Worm (Caenorhabditis elegans) whole organism, L1 larva: Measurements from ENCODE around the gene F36H5.12.
"Not testable (repeated sequence)": the region's sequence is repeated elsewhere in the genome, so short reads cannot be mapped to it uniquely, and the experiment has no call there.

Experiments used
- C04F5.9 ChIP-seq: sonication (generic microtip); optimal IDR thresholded peaks from 2 replicates; lab custom pipeline; 2016; ENCODE audit warnings: missing genetic modification characterization, missing compliant biosample characterization
- blmp-1 ChIP-seq: fragments of 150-350 bp; optimal IDR thresholded peaks from 2 replicates; lab custom pipeline; 2014; ENCODE audit warnings: missing biosample characterization, missing genetic modification characterization
- dpl-1 ChIP-seq, 3 experiments: fragments of 150-350 bp in 2 of 3; sonication (generic microtip) in 1 of 3; optimal IDR thresholded peaks; 2 replicates each; lab custom pipeline; 2014 to 2017; ENCODE audit warnings: missing biosample characterization in 3 of 3, missing genetic modification characterization in 3 of 3, missing genetic modification reagents in 3 of 3
- efl-1 ChIP-seq, 4 experiments: fragments of 150-350 bp; optimal IDR thresholded peaks in 3 of 4; peaks in 1 of 4; 1 replicate in 1 of 4; 2 replicates in 3 of 4; lab custom pipeline; 2014; ENCODE audit warnings: missing biosample characterization in 2 of 4, missing genetic modification characterization in 2 of 4, missing genetic modification reagents in 2 of 4
- efl-3 ChIP-seq: fragments of 200-800 bp; sonication (Bioruptor generic); optimal IDR thresholded peaks from 2 replicates; lab custom pipeline; 2018; ENCODE audit warnings: mild to moderate bottlenecking, missing genetic modification characterization, missing compliant biosample characterization
- egl-13 ChIP-seq: sonication (generic microtip); optimal IDR thresholded peaks from 2 replicates; lab custom pipeline; 2016; ENCODE audit warnings: missing genotype, missing genetic modification reagents, missing genetic modification characterization, missing compliant biosample characterization
- elt-2 ChIP-seq: sonication (generic microtip); optimal IDR thresholded peaks from 2 replicates; lab custom pipeline; 2016; ENCODE audit warnings: missing genetic modification characterization, mild to moderate bottlenecking, inconsistent platforms, missing compliant biosample characterization, missing genetic modification reagents
- fkh-10 ChIP-seq: sonication (generic microtip); optimal IDR thresholded peaks from 2 replicates; lab custom pipeline; 2017; ENCODE audit warnings: missing biosample characterization, missing genetic modification reagents, missing genetic modification characterization
- fos-1 ChIP-seq: fragments of 150-350 bp; optimal IDR thresholded peaks from 2 replicates; lab custom pipeline; 2014; ENCODE audit warnings: missing biosample characterization, missing genetic modification characterization
- grh-1 ChIP-seq: fragments of 200-800 bp; sonication (Bioruptor generic); IDR thresholded peaks from 2 replicates; pipeline ENCODE4 v1.3.6; 2022; ENCODE audit warnings: missing genetic modification reagents, missing genetic modification characterization, missing compliant biosample characterization
- hlh-4 ChIP-seq: sonication (generic microtip); optimal IDR thresholded peaks from 2 replicates; lab custom pipeline; 2016; ENCODE audit warnings: mild to moderate bottlenecking, missing genetic modification characterization, missing compliant biosample characterization
- irx-1 ChIP-seq: sonication (generic microtip); optimal IDR thresholded peaks from 2 replicates; lab custom pipeline; 2016; ENCODE audit warnings: missing genetic modification characterization, missing compliant biosample characterization
- jun-1 ChIP-seq: fragments of 150-350 bp; optimal IDR thresholded peaks from 2 replicates; lab custom pipeline; 2014; ENCODE audit warnings: missing biosample characterization, missing genetic modification reagents, missing genetic modification characterization
- lin-15B ChIP-seq: fragments of 150-350 bp; sonication (generic microtip); optimal IDR thresholded peaks from 3 replicates; lab custom pipeline; 2014; ENCODE audit warnings: missing biosample characterization, missing genetic modification characterization
- lin-35 ChIP-seq, 2 experiments: fragments of 150-350 bp; optimal IDR thresholded peaks; 2 replicates each; lab custom pipeline; 2014; ENCODE audit warnings: missing biosample characterization in 2 of 2, missing genetic modification characterization in 2 of 2, missing genetic modification reagents in 2 of 2
- lsy-2 ChIP-seq, 2 experiments: fragments of 150-350 bp; optimal IDR thresholded peaks; 2 replicates each; lab custom pipeline; 2014; ENCODE audit warnings: missing biosample characterization in 2 of 2, missing genetic modification characterization in 2 of 2
- mab-9 ChIP-seq: fragments of 200-800 bp; sonication (Bioruptor generic); IDR thresholded peaks from 2 replicates; pipeline ENCODE4 v1.3.6; 2022; ENCODE audit warnings: missing genetic modification reagents, missing genetic modification characterization, missing compliant biosample characterization
- mdl-1 ChIP-seq, 2 experiments: fragments of 150-350 bp; optimal IDR thresholded peaks; 2 replicates each; lab custom pipeline; 2014 to 2017; ENCODE audit warnings: missing biosample characterization in 2 of 2, missing genetic modification characterization in 2 of 2, inconsistent platforms in 1 of 2
- mef-2 ChIP-seq: fragments of 150-350 bp; optimal IDR thresholded peaks from 2 replicates; lab custom pipeline; 2014; ENCODE audit warnings: missing biosample characterization, missing genetic modification characterization
- nhr-237 ChIP-seq: fragments of 150-350 bp; optimal IDR thresholded peaks from 2 replicates; lab custom pipeline; 2014; ENCODE audit warnings: missing biosample characterization, missing genetic modification characterization
- nhr-28 ChIP-seq: fragments of 150-350 bp; optimal IDR thresholded peaks from 2 replicates; lab custom pipeline; 2014; ENCODE audit warnings: missing biosample characterization, missing genetic modification characterization
- nhr-47 ChIP-seq: sonication (generic microtip); optimal IDR thresholded peaks from 2 replicates; lab custom pipeline; 2016; ENCODE audit warnings: mild to moderate bottlenecking, missing genetic modification characterization, moderate library complexity, missing compliant biosample characterization
- pag-3 ChIP-seq: sonication (generic microtip); optimal IDR thresholded peaks from 2 replicates; lab custom pipeline; 2017; ENCODE audit warnings: missing genetic modification characterization, mild to moderate bottlenecking, missing compliant biosample characterization, antibody characterized with exemption, borderline replicate concordance; ENCODE audit not compliant: insufficient read depth
- rnt-1 ChIP-seq: sonication (generic microtip); optimal IDR thresholded peaks from 2 replicates; lab custom pipeline; 2016; ENCODE audit warnings: mild to moderate bottlenecking, missing genetic modification characterization, moderate library complexity, missing compliant biosample characterization
- skn-1 ChIP-seq: fragments of 150-350 bp; optimal IDR thresholded peaks from 2 replicates; lab custom pipeline; 2014; ENCODE audit warnings: missing biosample characterization, missing genetic modification characterization
- sox-4 ChIP-seq: sonication (generic microtip); optimal IDR thresholded peaks from 2 replicates; lab custom pipeline; 2016; ENCODE audit warnings: missing genetic modification characterization, missing compliant biosample characterization
- sup-37 ChIP-seq: fragments of 200-800 bp; sonication (Bioruptor generic); optimal IDR thresholded peaks from 2 replicates; lab custom pipeline; 2018; ENCODE audit warnings: mild to moderate bottlenecking, missing genetic modification characterization, missing compliant biosample characterization
- unc-98 ChIP-seq: fragments of 200-800 bp; sonication (Bioruptor generic); IDR thresholded peaks from 2 replicates; pipeline ENCODE4 v1.3.6; 2022; ENCODE audit warnings: missing genetic modification characterization, missing compliant biosample characterization
- vab-15 ChIP-seq: sonication (generic microtip); optimal IDR thresholded peaks from 2 replicates; lab custom pipeline; 2017; ENCODE audit warnings: missing genotype, mild to moderate bottlenecking, missing genetic modification characterization, missing compliant biosample characterization
- zag-1 ChIP-seq: fragments of 150-350 bp; optimal IDR thresholded peaks from 2 replicates; lab custom pipeline; 2014; ENCODE audit warnings: missing biosample characterization, missing genetic modification characterization

The F36H5.12 gene

ce11 chrII:1761564-1761963 lies 18.9 kb downstream of the F36H5.12 start, which contains the start of gene F36H5.4:
Gene F36H5.4 (plus strand): TSS chrII:1761864.
- TF ChIP-seq rnt-1 = no peak
- no peak for TF ChIP-seq fos-1 (tag; lab: Kevin White, UChicago)
- TF ChIP-seq unc-98 = no peak
- TF ChIP-seq skn-1 (tag; lab: Kevin White, UChicago) = no peak
- no peak for TF ChIP-seq C04F5.9 (tag; lab: Kevin White, UChicago)

- no peak for TF ChIP-seq blmp-1
- TF ChIP-seq efl-3 = no peak
- TF ChIP-seq sox-4 (tag; lab: Kevin White, UChicago) = no peak
- no peak for TF ChIP-seq nhr-28 (tag; lab: Kevin White, UChicago)
- TF ChIP-seq fkh-10 (GFP tag; lab: Kevin White, UChicago) = no peak
- TF ChIP-seq mdl-1 (tag; optimal IDR thresholded peaks at IDR 0.05; lab: Kevin White, UChicago) = no peak
- TF ChIP-seq C04F5.9 (tag; lab: Kevin White, UChicago) = no peak
- no peak for TF ChIP-seq pag-3 (tag; lab: Kevin White, UChicago)
- TF ChIP-seq egl-13 (tag; lab: Kevin White, UChicago) = no peak
- no peak for TF ChIP-seq dpl-1 (GFP tag; optimal IDR thresholded peaks at IDR 0.05; lab: Kevin White, UChicago)
Measured at ce11 chrII:1763072-1763471, 20.4 kb downstream of the F36H5.12 start, which contains the start of gene math-28. Gene math-28 (plus strand): TSS chrII:1763372.

- no peak for TF ChIP-seq mab-9 (GFP tag; lab: Robert Waterston, UW)
- TF ChIP-seq nhr-237 = no peak
- no peak for TF ChIP-seq jun-1
- no peak for TF ChIP-seq vab-15 (tag; lab: Kevin White, UChicago)
- TF ChIP-seq grh-1 (GFP tag; lab: Robert Waterston, UW) = no peak
- TF ChIP-seq lsy-2 (tag; optimal IDR thresholded peaks at IDR 0.05; lab: Kevin White, UChicago) = no peak
Measured at ce11 chrII:1766715-1767114, 24.1 kb downstream of the F36H5.12 start.

ce11 chrII:1767458-1767857 lies 24.8 kb downstream of the F36H5.12 start:
- TF ChIP-seq efl-1 (optimal IDR thresholded peaks at IDR 0.05; lab: Kevin White, UChicago) = not testable (repeated sequence)
- peak in 1 of 2 experiments; percentile 43 for TF ChIP-seq efl-1 (GFP tag; optimal IDR thresholded peaks at IDR 0.05 in 1 of 2; lab: Kevin White, UChicago)
- peak; percentile 28 for TF ChIP-seq elt-2 (tag; lab: Kevin White, UChicago)
- peak in 1 of 2 experiments; percentile 10 for TF ChIP-seq lin-35 (GFP tag; optimal IDR thresholded peaks at IDR 0.05; lab: Kevin White, UChicago)

- TF ChIP-seq nhr-47; hlh-4 (tag; lab: Kevin White, UChicago); fkh-10 (GFP tag; lab: Kevin White, UChicago): not testable (repeated sequence)
Measured at ce11 chrII:1771347-1771746, 28.7 kb downstream of the F36H5.12 start, which contains the start of gene math-26. Gene math-26 (plus strand): TSS chrII:1771647.

- no peak for TF ChIP-seq mef-2
- TF ChIP-seq irx-1 (tag; lab: Kevin White, UChicago) = no peak
Measured at ce11 chrII:1771785-1772184, 29.1 kb downstream of the F36H5.12 start, which contains the start of gene math-3. Gene math-3 (plus strand): TSS chrII:1772085.

ce11 chrII:1775234-1775633 lies 32.6 kb downstream of the F36H5.12 start, which contains the start of gene F36H5.14:
Gene F36H5.14 (plus strand): TSS chrII:1775534.
- not testable (repeated sequence) for TF ChIP-seq sup-37 (GFP tag; lab: Kevin White, UChicago); zag-1; lin-15B (tag; lab: Kevin White, UChicago)
